Worm (Caenorhabditis elegans) whole organism, L3 larva: ENCODE data around the gene C15H9.9.

Experiments used
- ceh-28 ChIP-seq: fragments of 150-350 bp; optimal IDR thresholded peaks from 2 replicates; lab custom pipeline; 2014; ENCODE audit warnings: missing biosample characterization, missing genetic modification reagents, missing genetic modification characterization
- elt-2 ChIP-seq: sonication (generic microtip); optimal IDR thresholded peaks from 2 replicates; lab custom pipeline; 2016; ENCODE audit warnings: missing genetic modification reagents, mild to moderate bottlenecking, missing genetic modification characterization, missing compliant biosample characterization
- elt-3 ChIP-seq, 3 experiments: fragments of 150-350 bp in 1 of 3; sonication (generic microtip) in 2 of 3; optimal IDR thresholded peaks; 2 replicates in 2 of 3; 4 replicates in 1 of 3; lab custom pipeline; 2014 to 2017; ENCODE audit warnings: missing biosample characterization in 3 of 3, missing genetic modification characterization in 3 of 3
- nhr-23 ChIP-seq: fragments of 150-350 bp; optimal IDR thresholded peaks from 2 replicates; lab custom pipeline; 2014; ENCODE audit warnings: missing biosample characterization, missing genetic modification reagents, missing genetic modification characterization
- nhr-67 ChIP-seq: fragments of 150-350 bp; optimal IDR thresholded peaks from 2 replicates; lab custom pipeline; 2014; ENCODE audit warnings: missing biosample characterization, missing genetic modification characterization
- unc-39 ChIP-seq: sonication (generic microtip); optimal IDR thresholded peaks from 4 replicates; lab custom pipeline; 2017; ENCODE audit warnings: missing biosample characterization, missing genetic modification characterization

Gene C15H9.9

ce11 chrX:6081793-6082192 lies 46.3 kb downstream of the C15H9.9 start:
- peak; percentile 47 for TF ChIP-seq nhr-23 (tag; lab: Kevin White, UChicago)
- TF ChIP-seq elt-3 (tag; optimal IDR thresholded peaks at IDR 0.05; lab: Kevin White, UChicago), result peak in 1 of 3 experiments; percentile 7
- peak; percentile 14 for TF ChIP-seq ceh-28
- no peak for TF ChIP-seq unc-39 (tag; lab: Kevin White, UChicago)
- TF ChIP-seq nhr-67, result no peak
- TF ChIP-seq elt-2, result peak; percentile 34
